Fruit fly (Drosophila melanogaster) whole organism, embryonic: ENCODE results near the gene Cka.

Experiments used
- Antp ChIP-seq: fragments of 200-800 bp; sonication (Bioruptor generic); optimal IDR thresholded peaks from 3 replicates; lab custom pipeline; 2016; ENCODE audit warnings: missing biosample characterization, missing genetic modification characterization
- CG12659 ChIP-seq: fragments of 200-800 bp; sonication (Bioruptor generic); optimal IDR thresholded peaks from 3 replicates; lab custom pipeline; 2017; ENCODE audit warnings: mild to moderate bottlenecking, missing biosample characterization, missing genetic modification reagents, missing genetic modification characterization
- CG13296 ChIP-seq: fragments of 200-800 bp; sonication (Bioruptor generic); optimal IDR thresholded peaks from 3 replicates; lab custom pipeline; 2018; ENCODE audit warnings: missing biosample characterization, mild to moderate bottlenecking, missing genetic modification characterization
- CG14710 ChIP-seq: fragments of 200-800 bp; sonication (Bioruptor generic); optimal IDR thresholded peaks from 3 replicates; lab custom pipeline; 2019; ENCODE audit warnings: missing biosample characterization, mild to moderate bottlenecking, missing genetic modification characterization, moderate library complexity
- CG17328 ChIP-seq: fragments of 200-800 bp; sonication (Bioruptor generic); IDR thresholded peaks from 2 replicates; pipeline ENCODE4 v1.3.6; 2022; ENCODE audit warnings: missing biosample characterization, missing genetic modification characterization
- CG17568 ChIP-seq: fragments of 200-800 bp; sonication (Bioruptor generic); optimal IDR thresholded peaks from 2 replicates; lab custom pipeline; 2018; ENCODE audit warnings: missing biosample characterization, mild to moderate bottlenecking, missing genetic modification characterization, moderate library complexity
- CG17802 ChIP-seq: fragments of 200-800 bp; sonication (Bioruptor generic); optimal IDR thresholded peaks from 2 replicates; lab custom pipeline; 2018; ENCODE audit warnings: missing biosample characterization, mild to moderate bottlenecking, missing genetic modification characterization, moderate library complexity
- CG18476 ChIP-seq: fragments of 200-800 bp; sonication (Bioruptor generic); optimal IDR thresholded peaks from 2 replicates; lab custom pipeline; 2016; ENCODE audit warnings: missing biosample characterization, mild to moderate bottlenecking, missing genetic modification characterization
- CG18599 ChIP-seq: fragments of 200-800 bp; sonication (Bioruptor generic); optimal IDR thresholded peaks from 3 replicates; lab custom pipeline; 2017; ENCODE audit warnings: missing biosample characterization, missing genetic modification characterization, mild to moderate bottlenecking, moderate library complexity, missing genetic modification reagents
- CG18764 ChIP-seq: fragments of 200-800 bp; sonication (Bioruptor generic); optimal IDR thresholded peaks from 3 replicates; lab custom pipeline; 2016; ENCODE audit warnings: missing biosample characterization, missing genetic modification characterization
- CG2202 ChIP-seq: fragments of 200-800 bp; sonication (Bioruptor generic); optimal IDR thresholded peaks from 2 replicates; lab custom pipeline; 2018; ENCODE audit warnings: missing biosample characterization, mild to moderate bottlenecking, missing genetic modification characterization
- CG6765 ChIP-seq: fragments of 200-800 bp; sonication (Bioruptor generic); optimal IDR thresholded peaks from 3 replicates; lab custom pipeline; 2017; ENCODE audit warnings: missing biosample characterization, mild to moderate bottlenecking, missing genetic modification characterization
- CG8359 ChIP-seq: fragments of 200-800 bp; sonication (Bioruptor generic); optimal IDR thresholded peaks from 2 replicates; lab custom pipeline; 2017; ENCODE audit warnings: missing biosample characterization, mild to moderate bottlenecking, missing genetic modification characterization, borderline replicate concordance
- CG8478 ChIP-seq: fragments of >200 bp; optimal IDR thresholded peaks from 2 replicates; lab custom pipeline; 2018
- Chrac-16 ChIP-seq: fragments of 200-800 bp; sonication (Bioruptor generic); optimal IDR thresholded peaks from 3 replicates; lab custom pipeline; 2016; ENCODE audit warnings: missing biosample characterization, missing genetic modification characterization
- Dek ChIP-seq: fragments of 200-800 bp; sonication (Bioruptor generic); optimal IDR thresholded peaks from 3 replicates; lab custom pipeline; 2019; ENCODE audit warnings: missing biosample characterization, mild to moderate bottlenecking, missing genetic modification characterization, moderate library complexity
- E2f1 ChIP-seq: fragments of 200-800 bp; sonication (Bioruptor generic); IDR thresholded peaks from 2 replicates; pipeline ENCODE4 v1.3.6; 2022; ENCODE audit warnings: missing biosample characterization, missing genetic modification characterization
- Fer2 ChIP-seq: fragments of 200-800 bp; sonication (Bioruptor generic); optimal IDR thresholded peaks from 2 replicates; lab custom pipeline; 2018; ENCODE audit warnings: missing biosample characterization, mild to moderate bottlenecking, missing genetic modification characterization, moderate library complexity
- Hand ChIP-seq: fragments of 200-800 bp; sonication (Bioruptor generic); optimal IDR thresholded peaks from 2 replicates; lab custom pipeline; 2017; ENCODE audit warnings: mild to moderate bottlenecking, missing biosample characterization, missing genetic modification reagents, missing genetic modification characterization
- HmgZ ChIP-seq: fragments of 200-800 bp; sonication (Bioruptor generic); optimal IDR thresholded peaks from 2 replicates; lab custom pipeline; 2018; ENCODE audit warnings: missing biosample characterization, mild to moderate bottlenecking, missing genetic modification characterization
- Hr3 ChIP-seq: fragments of 200-800 bp; sonication (Bioruptor generic); optimal IDR thresholded peaks from 3 replicates; lab custom pipeline; 2016; ENCODE audit warnings: missing biosample characterization, missing genetic modification characterization
- Hr39 ChIP-seq: fragments of >200 bp; optimal IDR thresholded peaks from 2 replicates; lab custom pipeline; 2017
- Myb ChIP-seq: fragments of 200-800 bp; sonication (Bioruptor generic); optimal IDR thresholded peaks from 2 replicates; lab custom pipeline; 2016; ENCODE audit warnings: missing biosample characterization, missing genetic modification characterization
- Oli ChIP-seq: fragments of 200-800 bp; sonication (Bioruptor generic); optimal IDR thresholded peaks from 2 replicates; lab custom pipeline; 2018; ENCODE audit warnings: missing biosample characterization, mild to moderate bottlenecking, missing genetic modification characterization, moderate library complexity
- PHDP ChIP-seq: fragments of 200-800 bp; sonication (Bioruptor generic); optimal IDR thresholded peaks from 3 replicates; lab custom pipeline; 2018; ENCODE audit warnings: missing biosample characterization, mild to moderate bottlenecking, missing genetic modification characterization, moderate library complexity
- Side ChIP-seq: fragments of 200-800 bp; sonication (Bioruptor generic); optimal IDR thresholded peaks from 2 replicates; lab custom pipeline; 2016; ENCODE audit warnings: missing biosample characterization, missing genetic modification characterization
- Sox102F ChIP-seq: fragments of 200-800 bp; sonication (Bioruptor generic); optimal IDR thresholded peaks from 2 replicates; lab custom pipeline; 2018; ENCODE audit warnings: missing biosample characterization, mild to moderate bottlenecking, missing genetic modification characterization, moderate library complexity
- Xrp1 ChIP-seq: fragments of 200-800 bp; sonication (Bioruptor generic); IDR thresholded peaks from 2 replicates; pipeline ENCODE4 v1.3.6; 2022; ENCODE audit warnings: missing biosample characterization, missing genetic modification characterization
- ems ChIP-seq: fragments of 200-800 bp; sonication (Bioruptor generic); optimal IDR thresholded peaks from 3 replicates; lab custom pipeline; 2016; ENCODE audit warnings: missing biosample characterization, missing genetic modification characterization
- fd96Cb ChIP-seq: fragments of 200-800 bp; sonication (Bioruptor generic); optimal IDR thresholded peaks from 2 replicates; lab custom pipeline; 2018; ENCODE audit warnings: missing biosample characterization, mild to moderate bottlenecking, missing genetic modification characterization, moderate library complexity
- gce ChIP-seq: fragments of 200-800 bp; sonication (Bioruptor generic); IDR thresholded peaks from 3 replicates; pipeline ENCODE4 v1.3.6; 2022; ENCODE audit warnings: missing biosample characterization, missing genetic modification characterization
- jigr1 ChIP-seq: fragments of 200-800 bp; sonication (Bioruptor generic); IDR thresholded peaks from 3 replicates; pipeline ENCODE4 v1.3.6; 2022; ENCODE audit warnings: missing biosample characterization, missing genetic modification characterization
- lab ChIP-seq: fragments of 200-800 bp; sonication (Bioruptor generic); optimal IDR thresholded peaks from 3 replicates; lab custom pipeline; 2017; ENCODE audit warnings: missing biosample characterization, missing genetic modification characterization, mild to moderate bottlenecking, moderate library complexity, missing genetic modification reagents
- nau ChIP-seq: fragments of 200-800 bp; sonication (Bioruptor generic); optimal IDR thresholded peaks from 3 replicates; lab custom pipeline; 2017; ENCODE audit warnings: missing biosample characterization, mild to moderate bottlenecking, missing genetic modification characterization, missing genetic modification reagents
- org-1 ChIP-seq: fragments of 200-800 bp; sonication (Bioruptor generic); optimal IDR thresholded peaks from 2 replicates; lab custom pipeline; 2017; ENCODE audit warnings: missing biosample characterization, missing genetic modification characterization
- otp ChIP-seq: fragments of 200-800 bp; sonication (Bioruptor generic); IDR thresholded peaks from 3 replicates; pipeline ENCODE4, ENCODE4 v1.3.6; 2022; ENCODE audit warnings: missing biosample characterization, missing genetic modification characterization
- prd ChIP-seq, 3 experiments: fragments of >200 bp in 2 of 3; fragments of 200-800 bp in 1 of 3; sonication (Bioruptor generic) in 1 of 3; optimal IDR thresholded peaks in 2 of 3; IDR thresholded peaks in 1 of 3; 2 replicates in 2 of 3; 3 replicates in 1 of 3; pipeline versions ENCODE4 v1.3.6 to Lab custom; 2017 to 2022; ENCODE audit warnings: missing biosample characterization in 1 of 3, missing genetic modification characterization in 1 of 3
- run ChIP-seq: fragments of 200-800 bp; sonication (Bioruptor generic); optimal IDR thresholded peaks from 3 replicates; lab custom pipeline; 2018; ENCODE audit warnings: missing biosample characterization, mild to moderate bottlenecking, missing genetic modification characterization
- sisA ChIP-seq: fragments of 200-800 bp; sonication (Bioruptor generic); IDR thresholded peaks from 2 replicates; pipeline ENCODE4 v1.3.6; 2022; ENCODE audit warnings: missing biosample characterization, missing genetic modification characterization
- slbo ChIP-seq: fragments of 200-800 bp; sonication (Bioruptor generic); IDR thresholded peaks from 2 replicates; pipeline ENCODE4 v1.3.6; 2022; ENCODE audit warnings: missing biosample characterization, missing genetic modification characterization
- sna ChIP-seq: fragments of 200-800 bp; sonication (Bioruptor generic); IDR thresholded peaks from 2 replicates; pipeline ENCODE4 v1.3.6; 2022; ENCODE audit warnings: missing biosample characterization, missing genetic modification characterization; ENCODE audit not compliant: partially characterized antibody
- sr ChIP-seq: fragments of 200-800 bp; sonication (Bioruptor generic); IDR thresholded peaks from 3 replicates; pipeline ENCODE4 v1.3.6; 2022; ENCODE audit warnings: missing biosample characterization, missing genetic modification characterization
- tap ChIP-seq: fragments of 200-800 bp; optimal IDR thresholded peaks from 3 replicates; lab custom pipeline; 2019; ENCODE audit warnings: missing biosample characterization, mild to moderate bottlenecking, missing genetic modification characterization, moderate library complexity
- unpg ChIP-seq: fragments of 200-800 bp; sonication (Bioruptor generic); optimal IDR thresholded peaks from 3 replicates; lab custom pipeline; 2018; ENCODE audit warnings: missing biosample characterization, mild to moderate bottlenecking, missing genetic modification characterization, moderate library complexity
- vvl ChIP-seq: fragments of 200-800 bp; sonication (Bioruptor generic); IDR thresholded peaks from 2 replicates; pipeline ENCODE4 v1.3.6; 2022; ENCODE audit warnings: missing biosample characterization, missing genetic modification characterization
- zen2 ChIP-seq: fragments of 200-800 bp; sonication (Bioruptor generic); IDR thresholded peaks from 3 replicates; pipeline ENCODE4 v1.3.6; 2022; ENCODE audit warnings: missing biosample characterization, missing genetic modification characterization; ENCODE audit not compliant: partially characterized antibody

The Cka gene

DNA sequence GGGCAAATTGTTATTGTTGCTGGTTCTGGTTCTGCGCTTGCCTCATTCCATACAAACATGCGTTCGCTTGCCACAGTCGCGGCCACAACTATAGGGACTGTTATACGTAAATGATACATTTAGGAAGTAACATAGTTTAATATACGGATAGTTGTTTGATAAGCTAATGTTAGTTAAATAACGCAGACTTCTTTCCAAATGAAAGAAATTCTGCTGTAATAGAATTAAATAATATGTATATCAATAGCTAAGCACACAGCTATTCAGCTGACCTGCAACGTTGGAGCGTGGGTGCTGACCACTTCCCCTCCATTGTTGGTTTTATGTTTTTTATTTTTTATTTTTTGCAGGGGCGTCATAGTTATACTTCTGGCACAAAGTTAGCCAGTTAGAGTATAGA lies 4.2 kb downstream of the Cka start (continued):
- no peak for TF ChIP-seq sna (GFP tag; lab: Robert Waterston, UW)
- TF ChIP-seq CG17568 (GFP tag; lab: Kevin White, UChicago): peak; percentile 43
- peak; percentile 74 for TF ChIP-seq Sox102F (GFP tag; lab: Kevin White, UChicago)
- TF ChIP-seq lab (GFP tag; lab: Kevin White, UChicago): peak; percentile 83
- TF ChIP-seq run (tag; lab: Kevin White, UChicago): peak; percentile 39
- TF ChIP-seq prd (optimal IDR thresholded peaks at IDR 0.05; lab: Kevin White, UChicago): no peak
- peak; percentile 74; the same call in 2 of the 3 replicates for TF ChIP-seq prd (GFP tag; IDR thresholded peaks at IDR 0.05; lab: Robert Waterston, UW)
- no peak for TF ChIP-seq jigr1 (GFP tag; lab: Robert Waterston, UW)
- peak; percentile 53 for TF ChIP-seq sisA (GFP tag; lab: Robert Waterston, UW)
- no peak for TF ChIP-seq CG8359
- 0 out of 3 replicates have a peak, but pooled peaks have one; percentile 36 for TF ChIP-seq gce (GFP tag; lab: Robert Waterston, UW)
- TF ChIP-seq CG12659 (GFP tag; lab: Kevin White, UChicago): peak; percentile 42
- TF ChIP-seq E2f1 (GFP tag; lab: Robert Waterston, UW): peak; percentile 45; the same call in 1 of the 2 replicates
- TF ChIP-seq CG14710 (tag; lab: Kevin White, UChicago): peak; percentile 36
- peak; percentile 79 for TF ChIP-seq Xrp1 (GFP tag; lab: Robert Waterston, UW)
- peak; percentile 50 for TF ChIP-seq fd96Cb
- peak; percentile 48 for TF ChIP-seq HmgZ
- TF ChIP-seq CG2202: peak; percentile 1
- peak; percentile 76 for TF ChIP-seq unpg
- TF ChIP-seq Fer2 (tag; lab: Kevin White, UChicago): no peak
- TF ChIP-seq tap (tag; lab: Kevin White, UChicago): peak; percentile 66
- TF ChIP-seq slbo (GFP tag; lab: Robert Waterston, UW): peak; percentile 72
- TF ChIP-seq CG18476 (GFP tag; lab: Kevin White, UChicago): peak; percentile 23
- no peak for TF ChIP-seq CG17802
- no peak for TF ChIP-seq nau (GFP tag; lab: Kevin White, UChicago)
- TF ChIP-seq Myb (GFP tag; lab: Kevin White, UChicago): peak; percentile 1
- TF ChIP-seq ems: peak; percentile 11
- TF ChIP-seq Dek (tag; lab: Kevin White, UChicago): peak; percentile 40
- TF ChIP-seq PHDP (tag; lab: Kevin White, UChicago): peak; percentile 72
- TF ChIP-seq otp (GFP tag; lab: Robert Waterston, UW): peak; percentile 66; the same call in 2 of the 3 replicates
- peak; percentile 38 for TF ChIP-seq Hand (GFP tag; lab: Kevin White, UChicago)
- peak; percentile 74 for TF ChIP-seq CG18599 (GFP tag; lab: Kevin White, UChicago)
- TF ChIP-seq org-1 (GFP tag; lab: Kevin White, UChicago): peak; percentile 49
- TF ChIP-seq Chrac-16 (GFP tag; lab: Kevin White, UChicago): peak; percentile 26
- TF ChIP-seq CG8478 (lab: Kevin White, UChicago): no peak
- no peak for TF ChIP-seq Hr39 (lab: Kevin White, UChicago)
- TF ChIP-seq CG17328: peak; percentile 61
- TF ChIP-seq Hr3 (GFP tag; lab: Kevin White, UChicago): peak; percentile 35
- peak; percentile 85 for TF ChIP-seq sr
- TF ChIP-seq Oli (tag; lab: Kevin White, UChicago): peak; percentile 70
- peak; percentile 41 for TF ChIP-seq Side (GFP tag; lab: Kevin White, UChicago)
- TF ChIP-seq zen2 (GFP tag; lab: Robert Waterston, UW): no peak
- peak; percentile 53 for TF ChIP-seq CG13296
- TF ChIP-seq Antp: peak; percentile 27
- TF ChIP-seq vvl: peak; percentile 73
- TF ChIP-seq CG6765 (GFP tag; lab: Kevin White, UChicago): peak; percentile 31
- TF ChIP-seq CG18764 (GFP tag; lab: Kevin White, UChicago): peak; percentile 4
- TF ChIP-seq, all 482 proteins: peak for 254
